Worm (Caenorhabditis elegans) whole organism, L3 larva: Measurements from ENCODE around the gene eral-1.

Experiments
- nhr-23 ChIP-seq: fragments of 150-350 bp; optimal IDR thresholded peaks from 2 replicates; lab custom pipeline; 2014; ENCODE audit warnings: missing biosample characterization, missing genetic modification reagents, missing genetic modification characterization
- nhr-76 ChIP-seq: fragments of 150-350 bp; sonication (generic microtip); optimal IDR thresholded peaks from 5 replicates; lab custom pipeline; 2014; ENCODE audit warnings: missing biosample characterization, missing genetic modification characterization

- TF ChIP-seq nhr-76 (tag; lab: Kevin White, UChicago) (no peak), nhr-23 (tag; lab: Kevin White, UChicago) (no peak)
Observed at ce11 chrII:9574406-9574805, 15.2 kb downstream of the eral-1 start.
